Worm (Caenorhabditis elegans) whole organism, midembryonic: Measurements from ENCODE around the gene act-2.

Source experiments
- cog-1 ChIP-seq: sonication (generic microtip); optimal IDR thresholded peaks from 2 replicates; lab custom pipeline; 2016; ENCODE audit warnings: missing genetic modification characterization, missing compliant biosample characterization
- flt-1 ChIP-seq: fragments of 200-800 bp; sonication (Bioruptor generic); IDR thresholded peaks from 2 replicates; pipeline ENCODE4 v1.3.6; 2022; ENCODE audit warnings: missing genetic modification characterization, missing compliant biosample characterization
- med-1 ChIP-seq: sonication (generic microtip); optimal IDR thresholded peaks from 2 replicates; lab custom pipeline; 2017; ENCODE audit warnings: missing genetic modification characterization, mild to moderate bottlenecking, missing compliant biosample characterization, antibody characterized with exemption, missing genetic modification reagents; ENCODE audit not compliant: insufficient read depth

DNA sequence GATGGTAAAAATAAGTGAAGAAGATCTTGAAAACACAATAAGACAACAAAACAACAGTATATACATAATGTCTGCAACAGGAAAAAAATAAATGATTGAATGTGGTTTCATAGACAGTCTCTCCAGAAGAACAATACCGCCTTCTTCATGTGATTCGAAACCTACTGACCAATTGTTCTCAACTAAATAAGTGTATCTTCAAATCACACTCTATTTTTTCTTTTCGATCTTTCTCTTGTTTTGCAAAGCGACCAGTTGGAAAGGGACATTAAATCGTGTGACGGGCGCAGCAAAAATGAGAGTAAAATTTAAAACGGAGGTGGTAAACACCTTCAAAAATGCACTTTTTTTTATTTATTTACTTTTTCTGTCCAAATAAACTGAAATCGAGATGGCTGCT lies 16.1 kb downstream of the act-2 start:
- no peak for TF ChIP-seq cog-1 (tag; lab: Kevin White, UChicago)
- TF ChIP-seq med-1 = no peak
- TF ChIP-seq flt-1 (GFP tag; lab: Robert Waterston, UW) = no peak
